Worm (Caenorhabditis elegans) whole organism, L1 larva: ENCODE results near the gene F52H2.5.

ENCODE experiments used
- efl-3 ChIP-seq: fragments of 200-800 bp; sonication (Bioruptor generic); optimal IDR thresholded peaks from 2 replicates; lab custom pipeline; 2018; ENCODE audit warnings: mild to moderate bottlenecking, missing genetic modification characterization, missing compliant biosample characterization
- ets-5 ChIP-seq: fragments of 200-800 bp; sonication (Bioruptor generic); IDR thresholded peaks from 2 replicates; pipeline ENCODE4 v1.3.6; 2022; ENCODE audit warnings: missing genetic modification characterization, missing compliant biosample characterization
- hlh-17 ChIP-seq: fragments of 200-800 bp; sonication (Bioruptor generic); optimal IDR thresholded peaks from 2 replicates; lab custom pipeline; 2018; ENCODE audit warnings: missing genetic modification characterization, mild to moderate bottlenecking, missing compliant biosample characterization, moderate library complexity, borderline replicate concordance
- hlh-4 ChIP-seq: sonication (generic microtip); optimal IDR thresholded peaks from 2 replicates; lab custom pipeline; 2016; ENCODE audit warnings: mild to moderate bottlenecking, missing genetic modification characterization, missing compliant biosample characterization
- lin-15B ChIP-seq: fragments of 150-350 bp; sonication (generic microtip); optimal IDR thresholded peaks from 3 replicates; lab custom pipeline; 2014; ENCODE audit warnings: missing biosample characterization, missing genetic modification characterization
- lin-39 ChIP-seq: fragments of 150-350 bp; optimal IDR thresholded peaks from 2 replicates; lab custom pipeline; 2014; ENCODE audit warnings: missing biosample characterization, missing genetic modification reagents, missing genetic modification characterization
- nhr-76 ChIP-seq: sonication (generic microtip); optimal IDR thresholded peaks from 2 replicates; lab custom pipeline; 2017; ENCODE audit warnings: missing biosample characterization, missing genetic modification characterization
- skn-1 ChIP-seq: fragments of 150-350 bp; optimal IDR thresholded peaks from 2 replicates; lab custom pipeline; 2014; ENCODE audit warnings: missing biosample characterization, missing genetic modification characterization
- snu-23 ChIP-seq: sonication (generic microtip); optimal IDR thresholded peaks from 2 replicates; lab custom pipeline; 2016; ENCODE audit warnings: missing genetic modification characterization, missing compliant biosample characterization
- swsn-7 ChIP-seq: sonication (generic microtip); optimal IDR thresholded peaks from 2 replicates; lab custom pipeline; 2016; ENCODE audit warnings: missing genetic modification characterization, missing compliant biosample characterization
- tlp-1 ChIP-seq: fragments of 150-350 bp; optimal IDR thresholded peaks from 2 replicates; lab custom pipeline; 2014; ENCODE audit warnings: missing biosample characterization, missing genetic modification characterization
- unc-62 ChIP-seq: fragments of 150-350 bp; optimal IDR thresholded peaks from 2 replicates; lab custom pipeline; 2014; ENCODE audit warnings: missing biosample characterization, missing genetic modification reagents, missing genetic modification characterization
- zag-1 ChIP-seq: fragments of 150-350 bp; optimal IDR thresholded peaks from 2 replicates; lab custom pipeline; 2014; ENCODE audit warnings: missing biosample characterization, missing genetic modification characterization

ce11 chrX:2590777-2591176 lies 30.9 kb upstream of the F52H2.5 start:
- TF ChIP-seq ets-5 (GFP tag; lab: Robert Waterston, UW): no peak
- no peak for TF ChIP-seq nhr-76 (tag; lab: Kevin White, UChicago)
- TF ChIP-seq snu-23: peak; percentile 41
- no peak for TF ChIP-seq zag-1 (tag; lab: Kevin White, UChicago)
- TF ChIP-seq efl-3 (GFP tag; lab: Kevin White, UChicago): no peak
- TF ChIP-seq hlh-4 (tag; lab: Kevin White, UChicago): no peak
- no peak for TF ChIP-seq lin-39 (tag; lab: Kevin White, UChicago)
- peak; percentile 36 for TF ChIP-seq skn-1 (tag; lab: Kevin White, UChicago)
- TF ChIP-seq hlh-17 (GFP tag; lab: Kevin White, UChicago): no peak
- no peak for TF ChIP-seq swsn-7
- no peak for TF ChIP-seq lin-15B
- TF ChIP-seq tlp-1 (tag; lab: Kevin White, UChicago): no peak
- no peak for TF ChIP-seq unc-62
